Worm (Caenorhabditis elegans) whole organism, midembryonic: ENCODE measurements around the gene swt-3.

Experiments used
- T22C8.4 ChIP-seq: fragments of 200-800 bp; sonication (Bioruptor generic); IDR thresholded peaks from 2 replicates; pipeline ENCODE4 v1.3.6; 2022; ENCODE audit warnings: missing genetic modification characterization, missing compliant biosample characterization
- cog-1 ChIP-seq: sonication (generic microtip); optimal IDR thresholded peaks from 2 replicates; lab custom pipeline; 2016; ENCODE audit warnings: missing genetic modification characterization, missing compliant biosample characterization
- flt-1 ChIP-seq: fragments of 200-800 bp; sonication (Bioruptor generic); IDR thresholded peaks from 2 replicates; pipeline ENCODE4 v1.3.6; 2022; ENCODE audit warnings: missing genetic modification characterization, missing compliant biosample characterization
- klf-2 ChIP-seq: fragments of 200-800 bp; sonication (Bioruptor generic); conservative IDR thresholded peaks from 2 replicates; pipeline ENCODE4 v1.3.6; 2022; ENCODE audit warnings: missing genetic modification reagents, missing genetic modification characterization, missing compliant biosample characterization
- med-1 ChIP-seq: sonication (generic microtip); optimal IDR thresholded peaks from 2 replicates; lab custom pipeline; 2017; ENCODE audit warnings: missing genetic modification characterization, mild to moderate bottlenecking, missing compliant biosample characterization, antibody characterized with exemption, missing genetic modification reagents; ENCODE audit not compliant: insufficient read depth
- ref-1 ChIP-seq: fragments of 200-800 bp; sonication (Bioruptor generic); conservative IDR thresholded peaks from 2 replicates; pipeline ENCODE4 v1.3.6; 2022; ENCODE audit warnings: missing genetic modification reagents, missing genetic modification characterization, missing compliant biosample characterization
- ztf-23 ChIP-seq: fragments of 200-800 bp; sonication (Bioruptor generic); IDR thresholded peaks from 2 replicates; pipeline ENCODE4 v1.3.6; 2022; ENCODE audit warnings: missing genetic modification reagents, missing genetic modification characterization, missing compliant biosample characterization
- ztf-29 ChIP-seq: fragments of 200-800 bp; sonication (Bioruptor generic); IDR thresholded peaks from 2 replicates; pipeline ENCODE4 v1.3.6; 2022; ENCODE audit warnings: missing genetic modification reagents, missing genetic modification characterization, missing compliant biosample characterization

DNA sequence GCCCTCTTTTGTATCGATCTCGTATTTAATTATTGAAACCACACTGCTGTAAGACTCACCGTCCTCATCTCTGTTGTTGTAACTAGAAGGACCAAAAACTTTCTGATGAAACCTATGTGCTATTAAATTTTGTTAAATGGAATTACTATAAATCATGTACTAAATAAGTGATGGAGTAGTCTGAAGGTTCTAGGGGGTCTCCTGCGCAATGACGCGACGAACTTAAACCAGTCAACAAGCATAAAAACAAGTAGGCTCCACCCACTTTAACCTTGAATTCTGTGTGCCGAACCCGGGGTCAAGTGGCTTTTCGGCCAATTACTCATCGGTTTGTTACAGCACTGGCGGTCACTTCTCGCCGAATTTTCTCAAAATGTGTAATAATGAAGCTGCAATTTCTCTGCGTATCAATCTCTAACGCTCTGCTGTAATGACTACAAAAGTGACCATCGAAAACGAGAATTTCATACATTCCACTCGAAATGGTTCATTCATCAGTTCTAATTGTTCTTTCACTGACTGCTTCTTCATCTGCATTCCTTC is 43.4 kb downstream of the swt-3 start, which contains the start of gene grl-21:
- TF ChIP-seq ref-1 (GFP tag; lab: Robert Waterston, UW) (no peak), ztf-23 (GFP tag; lab: Robert Waterston, UW) (no peak), med-1 (GFP tag; lab: Kevin White, UChicago) (no peak), T22C8.4 (GFP tag; lab: Robert Waterston, UW) (no peak), flt-1 (no peak), klf-2 (GFP tag; lab: Robert Waterston, UW) (no peak), cog-1 (no peak), ztf-29 (GFP tag; lab: Robert Waterston, UW) (no peak)
